Fruit fly (Drosophila melanogaster) whole organism, embryonic: ENCODE measurements around the gene Nf1.

Source experiments
- Asciz ChIP-seq: fragments of 200-800 bp; sonication (Bioruptor generic); optimal IDR thresholded peaks from 2 replicates; lab custom pipeline; 2017; ENCODE audit warnings: missing biosample characterization, mild to moderate bottlenecking, missing genetic modification characterization, missing genetic modification reagents
- Bdp1 ChIP-seq: fragments of 200-800 bp; sonication (Bioruptor generic); optimal IDR thresholded peaks from 3 replicates; lab custom pipeline; 2016; ENCODE audit warnings: missing biosample characterization, missing genetic modification characterization
- CG10654 ChIP-seq: fragments of 200-800 bp; sonication (Bioruptor generic); optimal IDR thresholded peaks from 2 replicates; lab custom pipeline; 2016; ENCODE audit warnings: missing biosample characterization, missing genetic modification characterization
- CG11723 ChIP-seq: fragments of 200-800 bp; sonication (Bioruptor generic); optimal IDR thresholded peaks from 2 replicates; lab custom pipeline; 2017; ENCODE audit warnings: missing biosample characterization, mild to moderate bottlenecking, missing genetic modification characterization
- CG12071 ChIP-seq: fragments of 200-800 bp; sonication (Bioruptor generic); optimal IDR thresholded peaks from 3 replicates; lab custom pipeline; 2018; ENCODE audit warnings: missing biosample characterization, mild to moderate bottlenecking, missing genetic modification characterization
- CG12391 ChIP-seq: fragments of 200-800 bp; sonication (Bioruptor generic); optimal IDR thresholded peaks from 3 replicates; lab custom pipeline; 2018; ENCODE audit warnings: missing biosample characterization, mild to moderate bottlenecking, missing genetic modification characterization, moderate library complexity
- CG14014 ChIP-seq: fragments of 200-800 bp; sonication (Bioruptor generic); IDR thresholded peaks from 2 replicates; pipeline ENCODE4 v1.3.6; 2022; ENCODE audit warnings: missing biosample characterization, missing genetic modification characterization
- CG17568 ChIP-seq: fragments of 200-800 bp; sonication (Bioruptor generic); optimal IDR thresholded peaks from 2 replicates; lab custom pipeline; 2018; ENCODE audit warnings: missing biosample characterization, mild to moderate bottlenecking, missing genetic modification characterization, moderate library complexity
- CG17912 ChIP-seq: fragments of 200-800 bp; sonication (Bioruptor generic); optimal IDR thresholded peaks from 2 replicates; lab custom pipeline; 2018; ENCODE audit warnings: missing biosample characterization, mild to moderate bottlenecking, missing genetic modification characterization
- CG18011 ChIP-seq: fragments of 200-800 bp; sonication (Bioruptor generic); optimal IDR thresholded peaks from 2 replicates; lab custom pipeline; 2017; ENCODE audit warnings: missing biosample characterization, missing genetic modification characterization, mild to moderate bottlenecking, moderate library complexity, missing genotype
- CG1832 ChIP-seq: fragments of 200-800 bp; sonication (Bioruptor generic); optimal IDR thresholded peaks from 2 replicates; lab custom pipeline; 2017; ENCODE audit warnings: missing biosample characterization, mild to moderate bottlenecking, missing genetic modification characterization, inconsistent platforms
- CG31441 ChIP-seq: fragments of 200-800 bp; sonication (Bioruptor generic); IDR thresholded peaks from 2 replicates; pipeline ENCODE4 v1.3.6; 2022; ENCODE audit warnings: missing biosample characterization, missing genetic modification characterization
- CG33213 ChIP-seq: fragments of 200-800 bp; sonication (Bioruptor generic); optimal IDR thresholded peaks from 3 replicates; lab custom pipeline; 2016; ENCODE audit warnings: missing biosample characterization, missing genetic modification characterization
- CG4360 ChIP-seq: fragments of 200-800 bp; sonication (Bioruptor generic); IDR thresholded peaks from 2 replicates; pipeline ENCODE4 v1.3.6; 2022; ENCODE audit warnings: missing biosample characterization, missing genetic modification characterization
- CG6272 ChIP-seq: fragments of 200-800 bp; sonication (Bioruptor generic); IDR thresholded peaks from 2 replicates; pipeline ENCODE4 v1.3.6; 2022; ENCODE audit warnings: missing biosample characterization, missing genetic modification characterization
- CG6689 ChIP-seq: fragments of 200-800 bp; sonication (Bioruptor generic); IDR thresholded peaks from 2 replicates; pipeline ENCODE4 v1.3.6; 2022; ENCODE audit warnings: missing biosample characterization, missing genetic modification characterization
- CG7271 ChIP-seq: fragments of 200-800 bp; sonication (Bioruptor generic); optimal IDR thresholded peaks from 2 replicates; lab custom pipeline; 2018; ENCODE audit warnings: missing biosample characterization, mild to moderate bottlenecking, missing genetic modification characterization, moderate library complexity
- CG8478 ChIP-seq: fragments of >200 bp; optimal IDR thresholded peaks from 2 replicates; lab custom pipeline; 2018
- Deaf1 ChIP-seq: fragments of 200-800 bp; optimal IDR thresholded peaks from 3 replicates; lab custom pipeline; 2019; ENCODE audit warnings: missing biosample characterization, mild to moderate bottlenecking, missing genetic modification characterization, moderate library complexity
- Dfd ChIP-seq, 2 experiments: fragments of >200 bp; optimal IDR thresholded peaks; 2 replicates each; lab custom pipeline; 2017; ENCODE audit warnings: missing biosample characterization in 2 of 2, missing genetic modification characterization in 2 of 2
- Ets65A ChIP-seq: fragments of 200-800 bp; sonication (Bioruptor generic); peaks from one replicate; lab custom pipeline; 2016; ENCODE audit warnings: missing biosample characterization, missing genetic modification characterization
- HLH4C ChIP-seq: fragments of 200-800 bp; sonication (Bioruptor generic); IDR thresholded peaks from 3 replicates; pipeline ENCODE4 v1.3.6; 2022; ENCODE audit warnings: missing biosample characterization, missing genetic modification characterization; ENCODE audit not compliant: partially characterized antibody
- HLH54F ChIP-seq: fragments of 200-800 bp; sonication (Bioruptor generic); optimal IDR thresholded peaks from 3 replicates; lab custom pipeline; 2016; ENCODE audit warnings: missing biosample characterization, missing genetic modification characterization
- Hsf ChIP-seq: fragments of 200-800 bp; sonication (Bioruptor generic); optimal IDR thresholded peaks from 3 replicates; lab custom pipeline; 2016; ENCODE audit warnings: missing biosample characterization, missing genetic modification characterization
- Lim3 ChIP-seq: fragments of 200-800 bp; sonication (Bioruptor generic); IDR thresholded peaks from 2 replicates; pipeline ENCODE4 v1.3.6; 2022; ENCODE audit warnings: missing biosample characterization, missing genetic modification characterization
- Oaz ChIP-seq: fragments of 200-800 bp; sonication (Bioruptor generic); IDR thresholded peaks from 2 replicates; pipeline ENCODE4 v1.3.6; 2022; ENCODE audit warnings: missing biosample characterization, missing genetic modification characterization
- Pdp1 ChIP-seq, 2 experiments: fragments of 200-800 bp; sonication (Bioruptor generic); optimal IDR thresholded peaks; 3 replicates each; lab custom pipeline; 2016; ENCODE audit warnings: missing biosample characterization in 2 of 2, missing genetic modification characterization in 2 of 2, mild to moderate bottlenecking in 1 of 2, moderate library complexity in 1 of 2
- Rx ChIP-seq: fragments of 200-800 bp; sonication (Bioruptor generic); IDR thresholded peaks from 2 replicates; pipeline ENCODE4 v1.3.6; 2022; ENCODE audit warnings: missing biosample characterization, missing genetic modification characterization
- YL-1 ChIP-seq: fragments of 200-800 bp; sonication (Bioruptor generic); optimal IDR thresholded peaks from 3 replicates; lab custom pipeline; 2017; ENCODE audit warnings: missing biosample characterization, mild to moderate bottlenecking, missing genetic modification characterization
- ara ChIP-seq: fragments of 200-800 bp; sonication (Bioruptor generic); IDR thresholded peaks from 2 replicates; pipeline ENCODE4 v1.3.6; 2022; ENCODE audit warnings: missing biosample characterization, missing genetic modification characterization
- ase ChIP-seq: fragments of 200-800 bp; sonication (Bioruptor generic); IDR thresholded peaks from 3 replicates; pipeline ENCODE4 v1.3.6; 2022; ENCODE audit warnings: missing biosample characterization, missing genetic modification characterization
- crp ChIP-seq, 2 experiments: fragments of 200-800 bp; sonication (Bioruptor generic); optimal IDR thresholded peaks; 2 replicates in 1 of 2; 3 replicates in 1 of 2; lab custom pipeline; 2017; ENCODE audit warnings: missing biosample characterization in 2 of 2, missing genetic modification characterization in 2 of 2, mild to moderate bottlenecking in 1 of 2, moderate library complexity in 1 of 2
- fd102C ChIP-seq: fragments of 200-800 bp; sonication (Bioruptor generic); optimal IDR thresholded peaks from 2 replicates; lab custom pipeline; 2018; ENCODE audit warnings: missing biosample characterization, mild to moderate bottlenecking, missing genetic modification characterization, moderate library complexity
- gce ChIP-seq: fragments of 200-800 bp; sonication (Bioruptor generic); IDR thresholded peaks from 3 replicates; pipeline ENCODE4 v1.3.6; 2022; ENCODE audit warnings: missing biosample characterization, missing genetic modification characterization
- jigr1 ChIP-seq: fragments of 200-800 bp; sonication (Bioruptor generic); IDR thresholded peaks from 3 replicates; pipeline ENCODE4 v1.3.6; 2022; ENCODE audit warnings: missing biosample characterization, missing genetic modification characterization
- knrl ChIP-seq: fragments of 200-800 bp; sonication (Bioruptor generic); IDR thresholded peaks from 3 replicates; pipeline ENCODE4 v1.3.6; 2022; ENCODE audit warnings: missing biosample characterization, missing genetic modification characterization; ENCODE audit not compliant: partially characterized antibody
- otp ChIP-seq: fragments of 200-800 bp; sonication (Bioruptor generic); IDR thresholded peaks from 3 replicates; pipeline ENCODE4, ENCODE4 v1.3.6; 2022; ENCODE audit warnings: missing biosample characterization, missing genetic modification characterization
- pnt ChIP-seq: fragments of 200-800 bp; sonication (Bioruptor generic); optimal IDR thresholded peaks from 3 replicates; lab custom pipeline; 2016; ENCODE audit warnings: missing biosample characterization, missing genetic modification characterization
- psq ChIP-seq: fragments of 200-800 bp; sonication (Bioruptor generic); optimal IDR thresholded peaks from 2 replicates; lab custom pipeline; 2017; ENCODE audit warnings: missing biosample characterization, missing genetic modification characterization
- salm ChIP-seq: fragments of 200-800 bp; sonication (Bioruptor generic); optimal IDR thresholded peaks from 2 replicates; lab custom pipeline; 2018; ENCODE audit warnings: missing biosample characterization, mild to moderate bottlenecking, missing genetic modification characterization
- sc ChIP-seq, 3 experiments: fragments of >200 bp in 2 of 3; fragments of 200-800 bp in 1 of 3; sonication (Bioruptor generic) in 1 of 3; optimal IDR thresholded peaks; 2 replicates in 2 of 3; 3 replicates in 1 of 3; lab custom pipeline; 2017; ENCODE audit warnings: mild to moderate bottlenecking in 1 of 3, missing biosample characterization in 1 of 3, missing genetic modification characterization in 1 of 3, missing genetic modification reagents in 1 of 3
- schlank ChIP-seq: fragments of 200-800 bp; sonication (Bioruptor generic); optimal IDR thresholded peaks from 2 replicates; lab custom pipeline; 2018; ENCODE audit warnings: missing biosample characterization, mild to moderate bottlenecking, missing genetic modification characterization
- ssp ChIP-seq: fragments of 200-800 bp; sonication (Bioruptor generic); IDR thresholded peaks from 2 replicates; pipeline ENCODE4 v1.3.6; 2022; ENCODE audit warnings: missing biosample characterization, missing genetic modification characterization
- tgo ChIP-seq: fragments of 200-800 bp; sonication (Bioruptor generic); IDR thresholded peaks from 3 replicates; pipeline ENCODE4 v1.3.6; 2022; ENCODE audit warnings: missing biosample characterization, missing genetic modification characterization
- tll ChIP-seq, 2 experiments: fragments of 200-800 bp in 1 of 2; fragments of >200 bp in 1 of 2; sonication (Bioruptor generic) in 1 of 2; optimal IDR thresholded peaks; 2 replicates each; lab custom pipeline; 2017 to 2019; ENCODE audit warnings: missing biosample characterization in 2 of 2, missing genetic modification characterization in 2 of 2, mild to moderate bottlenecking in 1 of 2, moderate library complexity in 1 of 2
- trem ChIP-seq: fragments of 200-800 bp; optimal IDR thresholded peaks from 3 replicates; lab custom pipeline; 2019; ENCODE audit warnings: missing biosample characterization, mild to moderate bottlenecking, missing genetic modification characterization, moderate library complexity
- tx ChIP-seq: fragments of 200-800 bp; sonication (Bioruptor generic); optimal IDR thresholded peaks from 2 replicates; lab custom pipeline; 2016; ENCODE audit warnings: missing biosample characterization, missing genetic modification characterization
- z ChIP-seq: fragments of 200-800 bp; sonication (Bioruptor generic); IDR thresholded peaks from 3 replicates; pipeline ENCODE4 v1.3.6; 2022; ENCODE audit warnings: missing biosample characterization, missing genetic modification characterization
- zen ChIP-seq: fragments of 200-800 bp; sonication (Bioruptor generic); optimal IDR thresholded peaks from 3 replicates; lab custom pipeline; 2018; ENCODE audit warnings: missing biosample characterization, mild to moderate bottlenecking, missing genetic modification characterization, moderate library complexity

Gene Nf1

dm6 chr3R:26042131-26042885, 59.5 kb downstream of the Nf1 start (continued):
- TF ChIP-seq CG17912 (GFP tag; lab: Kevin White, UChicago), result peak; percentile 71
- TF ChIP-seq Bdp1 (GFP tag; lab: Kevin White, UChicago), result peak; percentile 91
- peak; percentile 92 for TF ChIP-seq zen
- peak; percentile 97 for TF ChIP-seq otp
- peak; percentile 93 for TF ChIP-seq CG17568
- TF ChIP-seq ase (GFP tag; lab: Robert Waterston, UW), result peak; percentile 97
- TF ChIP-seq CG31441 (GFP tag; lab: Robert Waterston, UW), result peak; percentile 92
- peak; percentile 95 for TF ChIP-seq YL-1 (GFP tag; lab: Kevin White, UChicago)
- TF ChIP-seq tgo (GFP tag; lab: Robert Waterston, UW), result peak; percentile 97
- TF ChIP-seq jigr1 (GFP tag; lab: Robert Waterston, UW), result peak; percentile 91
- peak; percentile 90 for TF ChIP-seq CG18011 (GFP tag; lab: Kevin White, UChicago)
- TF ChIP-seq knrl (GFP tag; lab: Robert Waterston, UW), result no peak
- peak; percentile 97 for TF ChIP-seq Hsf (GFP tag; lab: Kevin White, UChicago)
- TF ChIP-seq CG8478 (lab: Kevin White, UChicago), result peak; percentile 88
- TF ChIP-seq CG1832 (GFP tag; lab: Kevin White, UChicago), result no peak
- TF ChIP-seq Lim3 (GFP tag; lab: Robert Waterston, UW), result peak; percentile 87
- peak; percentile 92 for TF ChIP-seq Asciz
- TF ChIP-seq CG7271, result peak; percentile 69
- TF ChIP-seq ara (GFP tag; lab: Robert Waterston, UW), result peak; percentile 98
- TF ChIP-seq tx (GFP tag; lab: Kevin White, UChicago), result peak; percentile 97
- TF ChIP-seq Pdp1 (GFP tag; optimal IDR thresholded peaks at IDR 0.05; lab: Kevin White, UChicago), result peak; percentile 96 to 97
- peak; percentile 95 for TF ChIP-seq CG12071
- TF ChIP-seq sc (optimal IDR thresholded peaks at IDR 0.05; lab: Kevin White, UChicago), result no peak
- TF ChIP-seq sc (GFP tag; optimal IDR thresholded peaks at IDR 0.05; lab: Kevin White, UChicago), result peak; percentile 94
- peak; percentile 94 for TF ChIP-seq CG6272
- TF ChIP-seq Oaz (GFP tag; lab: Robert Waterston, UW), result peak; percentile 93
- no peak; the same call in 2 of the 3 replicates for TF ChIP-seq HLH4C (GFP tag; lab: Robert Waterston, UW)
- TF ChIP-seq CG4360 (GFP tag; lab: Robert Waterston, UW), result peak; percentile 69
- TF ChIP-seq CG33213 (GFP tag; lab: Kevin White, UChicago), result peak; percentile 97
- TF ChIP-seq HLH54F (GFP tag; lab: Kevin White, UChicago), result peak; percentile 97
- TF ChIP-seq CG14014 (GFP tag; lab: Robert Waterston, UW), result peak; percentile 97
- TF ChIP-seq salm (tag; lab: Kevin White, UChicago), result peak; percentile 85
- TF ChIP-seq schlank, result peak; percentile 93
- peak; percentile 97 for TF ChIP-seq CG10654
- TF ChIP-seq tll (GFP tag; optimal IDR thresholded peaks at IDR 0.05; lab: Kevin White, UChicago), result peak in 1 of 2 experiments; percentile 51
- peak; percentile 96 for TF ChIP-seq pnt
- peak; percentile 72; the same call in 2 of the 3 replicates for TF ChIP-seq z (GFP tag; lab: Robert Waterston, UW)
- peak; percentile 93 for TF ChIP-seq CG11723
- TF ChIP-seq CG12391, result peak; percentile 96
- TF ChIP-seq ssp (GFP tag; lab: Robert Waterston, UW), result peak; percentile 89
- peak; percentile 100 for TF ChIP-seq Ets65A (GFP tag; lab: Kevin White, UChicago)
- peak in 1 of 2 experiments; percentile 65 for TF ChIP-seq crp (GFP tag; optimal IDR thresholded peaks at IDR 0.05; lab: Kevin White, UChicago)
- peak; percentile 80 for TF ChIP-seq psq (GFP tag; lab: Kevin White, UChicago)
- peak; percentile 96 for TF ChIP-seq CG6689 (GFP tag; lab: Robert Waterston, UW)
- TF ChIP-seq Rx (GFP tag; lab: Robert Waterston, UW), result peak; percentile 97
- peak; percentile 70 for TF ChIP-seq Deaf1 (tag; lab: Kevin White, UChicago)
- TF ChIP-seq gce (GFP tag; lab: Robert Waterston, UW), result peak; percentile 96
- TF ChIP-seq trem (tag; lab: Kevin White, UChicago), result peak; percentile 87
- peak in 1 of 2 experiments; percentile 13 for TF ChIP-seq Dfd (GFP tag; optimal IDR thresholded peaks at IDR 0.05; lab: Kevin White, UChicago)
- peak; percentile 64 for TF ChIP-seq fd102C (GFP tag; lab: Kevin White, UChicago)
